Fruit fly (Drosophila melanogaster) whole organism, embryonic: Measurements from ENCODE around the gene Nepl7.
A peak's percentile ranks its signal among the peaks of the same experiment; 100 is the strongest.

ENCODE experiments used
- BEAF-32 ChIP-seq: fragments of 200-800 bp; sonication (Bioruptor generic); optimal IDR thresholded peaks from 3 replicates; lab custom pipeline; 2017; ENCODE audit warnings: missing biosample characterization, missing genetic modification characterization, mild to moderate bottlenecking, moderate library complexity, missing genetic modification reagents
- CG10979 ChIP-seq: fragments of 200-800 bp; sonication (Bioruptor generic); optimal IDR thresholded peaks from 2 replicates; lab custom pipeline; 2018; ENCODE audit warnings: missing biosample characterization, mild to moderate bottlenecking, missing genetic modification characterization, moderate library complexity
- CG12659 ChIP-seq: fragments of 200-800 bp; sonication (Bioruptor generic); optimal IDR thresholded peaks from 3 replicates; lab custom pipeline; 2017; ENCODE audit warnings: mild to moderate bottlenecking, missing biosample characterization, missing genetic modification reagents, missing genetic modification characterization
- CG13287 ChIP-seq: fragments of 200-800 bp; sonication (Bioruptor generic); IDR thresholded peaks from 2 replicates; pipeline ENCODE4 v1.3.6; 2022; ENCODE audit warnings: missing biosample characterization, missing genetic modification characterization; ENCODE audit not compliant: partially characterized antibody
- CG14710 ChIP-seq: fragments of 200-800 bp; sonication (Bioruptor generic); optimal IDR thresholded peaks from 3 replicates; lab custom pipeline; 2019; ENCODE audit warnings: missing biosample characterization, mild to moderate bottlenecking, missing genetic modification characterization, moderate library complexity
- CG1603 ChIP-seq: fragments of 200-800 bp; sonication (Bioruptor generic); optimal IDR thresholded peaks from 2 replicates; lab custom pipeline; 2019; ENCODE audit warnings: missing biosample characterization, mild to moderate bottlenecking, missing genetic modification characterization, moderate library complexity
- CG16813 ChIP-seq: fragments of 200-800 bp; sonication (Bioruptor generic); IDR thresholded peaks from 3 replicates; pipeline ENCODE4 v1.3.6; 2022; ENCODE audit warnings: missing biosample characterization, missing genetic modification characterization; ENCODE audit not compliant: partially characterized antibody
- CG17385 ChIP-seq: fragments of 200-800 bp; sonication (Bioruptor generic); optimal IDR thresholded peaks from 3 replicates; lab custom pipeline; 2018; ENCODE audit warnings: missing biosample characterization, mild to moderate bottlenecking, missing genetic modification characterization
- CG17802 ChIP-seq: fragments of 200-800 bp; sonication (Bioruptor generic); optimal IDR thresholded peaks from 2 replicates; lab custom pipeline; 2018; ENCODE audit warnings: missing biosample characterization, mild to moderate bottlenecking, missing genetic modification characterization, moderate library complexity
- CG1832 ChIP-seq: fragments of 200-800 bp; sonication (Bioruptor generic); optimal IDR thresholded peaks from 2 replicates; lab custom pipeline; 2017; ENCODE audit warnings: missing biosample characterization, mild to moderate bottlenecking, missing genetic modification characterization, inconsistent platforms
- CG2116 ChIP-seq: fragments of 200-800 bp; sonication (Bioruptor generic); optimal IDR thresholded peaks from 3 replicates; lab custom pipeline; 2018; ENCODE audit warnings: missing biosample characterization, mild to moderate bottlenecking, missing genetic modification characterization
- CG3065 ChIP-seq: fragments of 200-800 bp; sonication (Bioruptor generic); optimal IDR thresholded peaks from 2 replicates; lab custom pipeline; 2016; ENCODE audit warnings: missing biosample characterization, missing genetic modification characterization
- CG31365 ChIP-seq: fragments of 200-800 bp; sonication (Bioruptor generic); optimal IDR thresholded peaks from 2 replicates; lab custom pipeline; 2018; ENCODE audit warnings: missing biosample characterization, mild to moderate bottlenecking, missing genetic modification characterization
- CG34422 ChIP-seq: fragments of 200-800 bp; sonication (Bioruptor generic); IDR thresholded peaks from 3 replicates; pipeline ENCODE4 v1.3.6; 2022; ENCODE audit warnings: missing biosample characterization, missing genetic modification characterization
- CG6765 ChIP-seq: fragments of 200-800 bp; sonication (Bioruptor generic); optimal IDR thresholded peaks from 3 replicates; lab custom pipeline; 2017; ENCODE audit warnings: missing biosample characterization, mild to moderate bottlenecking, missing genetic modification characterization
- CG6791 ChIP-seq: fragments of 200-800 bp; sonication (Bioruptor generic); IDR thresholded peaks from 3 replicates; pipeline ENCODE4 v1.3.6; 2022; ENCODE audit warnings: missing biosample characterization, missing genetic modification characterization; ENCODE audit not compliant: partially characterized antibody
- CG9727 ChIP-seq: fragments of 200-800 bp; sonication (Bioruptor generic); optimal IDR thresholded peaks from 3 replicates; lab custom pipeline; 2017; ENCODE audit warnings: missing biosample characterization, mild to moderate bottlenecking, missing genetic modification characterization
- CHES-1-like ChIP-seq: fragments of 200-800 bp; sonication (Bioruptor generic); optimal IDR thresholded peaks from 2 replicates; lab custom pipeline; 2016; ENCODE audit warnings: missing biosample characterization, missing genetic modification characterization
- D19B ChIP-seq: fragments of 200-800 bp; sonication (Bioruptor generic); optimal IDR thresholded peaks from 2 replicates; lab custom pipeline; 2017; ENCODE audit warnings: missing biosample characterization, mild to moderate bottlenecking, missing genetic modification characterization
- Dll ChIP-seq: fragments of 200-800 bp; sonication (Bioruptor generic); IDR thresholded peaks from 4 replicates; pipeline ENCODE4 v1.3.6; 2022; ENCODE audit warnings: missing biosample characterization, missing genetic modification characterization; ENCODE audit not compliant: partially characterized antibody
- Doc3 ChIP-seq: fragments of 200-800 bp; sonication (Bioruptor generic); IDR thresholded peaks from 3 replicates; pipeline ENCODE4 v1.3.6; 2022; ENCODE audit warnings: missing biosample characterization, missing genetic modification characterization; ENCODE audit not compliant: partially characterized antibody
- Dref ChIP-seq: fragments of 200-800 bp; sonication (Bioruptor generic); IDR thresholded peaks from 2 replicates; pipeline ENCODE4 v1.3.6; 2022; ENCODE audit warnings: missing biosample characterization, missing genetic modification characterization
- E2f2 ChIP-seq: fragments of 200-800 bp; sonication (Bioruptor generic); IDR thresholded peaks from 2 replicates; pipeline ENCODE4 v1.3.6; 2022; ENCODE audit warnings: missing biosample characterization, missing genetic modification characterization
- HmgZ ChIP-seq: fragments of 200-800 bp; sonication (Bioruptor generic); optimal IDR thresholded peaks from 2 replicates; lab custom pipeline; 2018; ENCODE audit warnings: missing biosample characterization, mild to moderate bottlenecking, missing genetic modification characterization
- MTF-1 ChIP-seq: fragments of 200-800 bp; sonication (Bioruptor generic); optimal IDR thresholded peaks from 2 replicates; lab custom pipeline; 2018; ENCODE audit warnings: missing biosample characterization, mild to moderate bottlenecking, missing genetic modification characterization, borderline replicate concordance
- Max ChIP-seq: fragments of 200-800 bp; sonication (Bioruptor generic); optimal IDR thresholded peaks from 2 replicates; lab custom pipeline; 2016; ENCODE audit warnings: missing biosample characterization, mild to moderate bottlenecking, missing genetic modification characterization
- Med ChIP-seq: fragments of 200-800 bp; sonication (Bioruptor generic); peaks from one replicate; lab custom pipeline; 2016; ENCODE audit warnings: missing biosample characterization, missing genetic modification characterization, mild to moderate bottlenecking, inconsistent platforms, moderate library complexity
- Myb ChIP-seq: fragments of 200-800 bp; sonication (Bioruptor generic); optimal IDR thresholded peaks from 2 replicates; lab custom pipeline; 2016; ENCODE audit warnings: missing biosample characterization, missing genetic modification characterization
- Neu2 ChIP-seq: fragments of 200-800 bp; sonication (Bioruptor generic); optimal IDR thresholded peaks from 3 replicates; lab custom pipeline; 2016; ENCODE audit warnings: missing biosample characterization, missing genetic modification characterization, borderline replicate concordance
- Sin3A ChIP-seq: fragments of >200 bp; optimal IDR thresholded peaks from 2 replicates; lab custom pipeline; 2018
- Tbp ChIP-seq: fragments of >200 bp; optimal IDR thresholded peaks from 2 replicates; lab custom pipeline; 2018; ENCODE audit warnings: missing biosample characterization, missing genetic modification characterization
- YL-1 ChIP-seq: fragments of 200-800 bp; sonication (Bioruptor generic); optimal IDR thresholded peaks from 3 replicates; lab custom pipeline; 2017; ENCODE audit warnings: missing biosample characterization, mild to moderate bottlenecking, missing genetic modification characterization
- amos ChIP-seq: fragments of 200-800 bp; sonication (Bioruptor generic); IDR thresholded peaks from 2 replicates; pipeline ENCODE4 v1.3.6; 2022; ENCODE audit warnings: missing biosample characterization, missing genetic modification characterization; ENCODE audit not compliant: partially characterized antibody
- bcd ChIP-seq: fragments of 200-800 bp; sonication (Bioruptor generic); optimal IDR thresholded peaks from 2 replicates; lab custom pipeline; 2017; ENCODE audit warnings: missing biosample characterization, mild to moderate bottlenecking, missing genetic modification characterization
- dmrt99B ChIP-seq: fragments of 200-800 bp; sonication (Bioruptor generic); optimal IDR thresholded peaks from 2 replicates; lab custom pipeline; 2018; ENCODE audit warnings: missing biosample characterization, mild to moderate bottlenecking, missing genetic modification characterization, moderate library complexity
- gfzf ChIP-seq: fragments of 200-800 bp; sonication (Bioruptor generic); optimal IDR thresholded peaks from 2 replicates; lab custom pipeline; 2016; ENCODE audit warnings: missing biosample characterization, mild to moderate bottlenecking, missing genetic modification characterization, moderate library complexity
- jing ChIP-seq: fragments of 200-800 bp; sonication (Bioruptor generic); optimal IDR thresholded peaks from 2 replicates; lab custom pipeline; 2018; ENCODE audit warnings: missing biosample characterization, mild to moderate bottlenecking, missing genetic modification characterization
- kah ChIP-seq: fragments of 200-800 bp; sonication (Bioruptor generic); optimal IDR thresholded peaks from 2 replicates; lab custom pipeline; 2018; ENCODE audit warnings: missing biosample characterization, mild to moderate bottlenecking, missing genetic modification characterization
- nmo ChIP-seq: fragments of 200-800 bp; sonication (Bioruptor generic); optimal IDR thresholded peaks from 2 replicates; lab custom pipeline; 2018; ENCODE audit warnings: missing biosample characterization, mild to moderate bottlenecking, missing genetic modification characterization, moderate library complexity
- pb ChIP-seq: fragments of 200-800 bp; sonication (Bioruptor generic); optimal IDR thresholded peaks from 3 replicates; lab custom pipeline; 2016; ENCODE audit warnings: missing biosample characterization, missing genetic modification characterization
- pfk ChIP-seq: fragments of 200-800 bp; sonication (Bioruptor generic); optimal IDR thresholded peaks from 2 replicates; lab custom pipeline; 2018; ENCODE audit warnings: missing biosample characterization, mild to moderate bottlenecking, missing genetic modification characterization, moderate library complexity
- phol ChIP-seq: fragments of 200-800 bp; sonication (Bioruptor generic); optimal IDR thresholded peaks from 3 replicates; lab custom pipeline; 2018; ENCODE audit warnings: missing biosample characterization, mild to moderate bottlenecking, missing genetic modification characterization, moderate library complexity
- pzg ChIP-seq: fragments of 200-800 bp; sonication (Bioruptor generic); optimal IDR thresholded peaks from 3 replicates; lab custom pipeline; 2018; ENCODE audit warnings: missing biosample characterization, mild to moderate bottlenecking, missing genetic modification characterization, moderate library complexity
- stwl ChIP-seq: fragments of 200-800 bp; sonication (Bioruptor generic); optimal IDR thresholded peaks from 3 replicates; lab custom pipeline; 2018; ENCODE audit warnings: missing biosample characterization, mild to moderate bottlenecking, missing genetic modification characterization, moderate library complexity
- trem ChIP-seq: fragments of 200-800 bp; optimal IDR thresholded peaks from 3 replicates; lab custom pipeline; 2019; ENCODE audit warnings: missing biosample characterization, mild to moderate bottlenecking, missing genetic modification characterization, moderate library complexity
- zen ChIP-seq: fragments of 200-800 bp; sonication (Bioruptor generic); optimal IDR thresholded peaks from 3 replicates; lab custom pipeline; 2018; ENCODE audit warnings: missing biosample characterization, mild to moderate bottlenecking, missing genetic modification characterization, moderate library complexity
- zf30C ChIP-seq: fragments of 200-800 bp; sonication (Bioruptor generic); optimal IDR thresholded peaks from 3 replicates; lab custom pipeline; 2018; ENCODE audit warnings: missing biosample characterization, mild to moderate bottlenecking, missing genetic modification characterization

Gene Nepl7

dm6 chr2L:12692343-12693079 lies 23.0 kb upstream of the Nepl7 start, which contains the start of the genes CCT4 and CG6153 (continued):
- TF ChIP-seq Max (GFP tag; lab: Kevin White, UChicago) (peak; percentile 24), CG13287 (GFP tag; lab: Robert Waterston, UW) (peak; percentile 60), HmgZ (peak; percentile 3), CG31365 (no peak), Myb (GFP tag; lab: Kevin White, UChicago) (peak; percentile 43), CG34422 (GFP tag; lab: Robert Waterston, UW) (peak; percentile 33; the same call in 1 of the 3 replicates), nmo (GFP tag; lab: Kevin White, UChicago) (peak; percentile 36), stwl (peak; percentile 71), CG6765 (GFP tag; lab: Kevin White, UChicago) (no peak), CG3065 (GFP tag; lab: Kevin White, UChicago) (no peak), CG17385 (peak; percentile 93), pzg (GFP tag; lab: Kevin White, UChicago) (peak; percentile 85), CG1832 (GFP tag; lab: Kevin White, UChicago) (no peak), zf30C (GFP tag; lab: Kevin White, UChicago) (no peak), CG14710 (tag; lab: Kevin White, UChicago) (peak; percentile 38), CG2116 (GFP tag; lab: Kevin White, UChicago) (peak; percentile 57), bcd (no peak), phol (peak; percentile 27), trem (tag; lab: Kevin White, UChicago) (peak; percentile 30), CG9727 (GFP tag; lab: Kevin White, UChicago) (no peak), CG12659 (GFP tag; lab: Kevin White, UChicago) (peak; percentile 40), Sin3A (lab: Kevin White, UChicago) (peak; percentile 83), E2f2 (GFP tag; lab: Robert Waterston, UW) (peak; percentile 68), Dref (GFP tag; lab: Robert Waterston, UW) (peak; percentile 76), CG1603 (peak; percentile 68), pfk (GFP tag; lab: Kevin White, UChicago) (no peak), amos (GFP tag; lab: Robert Waterston, UW) (peak; percentile 54), D19B (GFP tag; lab: Kevin White, UChicago) (no peak), jing (GFP tag; lab: Kevin White, UChicago) (no peak), kah (GFP tag; lab: Kevin White, UChicago) (peak; percentile 58), CG6791 (GFP tag; lab: Robert Waterston, UW) (0 out of 3 replicates have a peak, but pooled peaks have one; percentile 47), CG17802 (tag; lab: Kevin White, UChicago) (no peak), Doc3 (GFP tag; lab: Robert Waterston, UW) (0 out of 3 replicates have a peak, but pooled peaks have one; percentile 12), MTF-1 (no peak), pb (GFP tag; lab: Kevin White, UChicago) (no peak), CG10979 (peak; percentile 2), BEAF-32 (GFP tag; lab: Kevin White, UChicago) (peak; percentile 64), gfzf (peak; percentile 88), YL-1 (GFP tag; lab: Kevin White, UChicago) (peak; percentile 87), CHES-1-like (GFP tag; lab: Kevin White, UChicago) (peak; percentile 4), CG16813 (peak; percentile 61; the same call in 2 of the 3 replicates), Neu2 (GFP tag; lab: Kevin White, UChicago) (no peak), Dll (GFP tag; lab: Robert Waterston, UW) (peak; percentile 46; the same call in 1 of the 4 replicates), dmrt99B (tag; lab: Kevin White, UChicago) (no peak), Med (peak; percentile 68), Tbp (GFP tag; lab: Kevin White, UChicago) (peak; percentile 6), zen (tag; lab: Kevin White, UChicago) (peak; percentile 35)
